Worm (Caenorhabditis elegans): ENCODE measurements around the gene fbxa-69.

DNA sequence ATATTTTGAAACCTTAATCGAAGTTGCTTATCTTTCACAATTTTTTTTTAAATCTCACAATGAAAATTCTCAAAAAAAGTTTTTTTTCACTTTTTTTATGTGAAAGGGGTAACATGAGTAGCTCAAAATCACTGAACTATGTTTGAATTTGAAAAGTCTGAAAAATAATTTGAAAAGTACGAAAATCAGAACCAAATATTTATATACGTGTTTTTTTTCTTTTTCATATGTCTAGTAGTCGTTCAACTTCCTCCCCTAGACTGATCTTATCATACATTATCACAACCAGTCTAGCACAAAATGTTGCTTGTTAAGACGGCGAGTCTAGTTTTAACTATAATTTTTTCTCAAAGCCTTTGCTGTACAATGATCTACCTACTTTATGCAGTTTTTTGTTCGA, 5.6 kb upstream of the fbxa-69 start, which contains the start of gene srbc-49:
- TF ChIP-seq dao-5 (tag; optimal IDR thresholded peaks at IDR 0.05) (no peak), him-1 (tag; optimal IDR thresholded peaks at IDR 0.05) (no peak)

All from whole organism, L4/young adult.